Worm (Caenorhabditis elegans): ENCODE measurements around the gene E01G4.5.

Gene E01G4.5

ce11 chrII:13461604-13462375, 10.4 kb upstream of the E01G4.5 start:
- TF ChIP-seq pha-4 (tag; optimal IDR thresholded peaks at IDR 0.05) (no peak), bed-3 (GFP tag; optimal IDR thresholded peaks at IDR 0.05) (no peak), snpc-4 (tag; optimal IDR thresholded peaks at IDR 0.05) (no peak), nhr-76 (tag; optimal IDR thresholded peaks at IDR 0.05) (no peak), lsy-2 (tag; optimal IDR thresholded peaks at IDR 0.05) (no peak), mls-2 (tag; optimal IDR thresholded peaks at IDR 0.05) (no peak), ces-1 (GFP tag; optimal IDR thresholded peaks at IDR 0.05) (no peak), elt-3 (tag; optimal IDR thresholded peaks at IDR 0.05) (peak; percentile 80), ham-2 (GFP tag; optimal IDR thresholded peaks at IDR 0.05) (peak; percentile 61), cnd-1 (tag; optimal IDR thresholded peaks at IDR 0.05) (peak; percentile 15), unc-62 (GFP tag; optimal IDR thresholded peaks at IDR 0.05) (peak; percentile 97), sptf-1 (tag; optimal IDR thresholded peaks at IDR 0.05) (no peak), nhr-237 (tag; optimal IDR thresholded peaks at IDR 0.05) (peak; percentile 12), nhr-2 (tag; optimal IDR thresholded peaks at IDR 0.05) (no peak), ceh-83 (GFP tag; optimal IDR thresholded peaks at IDR 0.05) (no peak), nhr-28 (tag; optimal IDR thresholded peaks at IDR 0.05) (no peak), ceh-43 (GFP tag; optimal IDR thresholded peaks at IDR 0.05) (no peak), elt-1 (tag; optimal IDR thresholded peaks at IDR 0.05; ENCODE audit: borderline replicate concordance, insufficient read depth) (peak; percentile 79), lin-32 (GFP tag; optimal IDR thresholded peaks at IDR 0.05) (no peak), unc-39 (tag; optimal IDR thresholded peaks at IDR 0.05) (no peak), mep-1 (tag; optimal IDR thresholded peaks at IDR 0.05) (no peak), ztf-11 (tag; optimal IDR thresholded peaks at IDR 0.05) (no peak), mab-5 (tag; optimal IDR thresholded peaks at IDR 0.05) (no peak), zip-8 (tag; optimal IDR thresholded peaks at IDR 0.05) (no peak), ceh-39 (tag; optimal IDR thresholded peaks at IDR 0.05) (no peak), drap-1 (GFP tag; optimal IDR thresholded peaks at IDR 0.05) (peak; percentile 20), tbx-8 (GFP tag; optimal IDR thresholded peaks at IDR 0.05) (no peak), nhr-12 (tag; optimal IDR thresholded peaks at IDR 0.05) (no peak), lin-13 (tag; optimal IDR thresholded peaks at IDR 0.05) (no peak), flh-1 (GFP tag; optimal IDR thresholded peaks at IDR 0.05) (no peak), hlh-1 (tag; optimal IDR thresholded peaks at IDR 0.05) (peak; percentile 85), M03D4.4 (tag; optimal IDR thresholded peaks at IDR 0.05) (no peak), sem-2 (GFP tag; optimal IDR thresholded peaks at IDR 0.05) (no peak), unc-120 (tag; optimal IDR thresholded peaks at IDR 0.05; ENCODE audit: poor library complexity, severe bottlenecking) (peak; percentile 89), blmp-1 (tag; optimal IDR thresholded peaks at IDR 0.05) (no peak)

- TF ChIP-seq mab-5 (tag; optimal IDR thresholded peaks at IDR 0.05) (no peak), blmp-1 (tag; optimal IDR thresholded peaks at IDR 0.05) (no peak), nhr-76 (tag; optimal IDR thresholded peaks at IDR 0.05) (no peak), lin-32 (GFP tag; optimal IDR thresholded peaks at IDR 0.05) (no peak), nhr-237 (tag; optimal IDR thresholded peaks at IDR 0.05) (no peak), lsy-2 (tag; optimal IDR thresholded peaks at IDR 0.05) (no peak), tbx-8 (GFP tag; optimal IDR thresholded peaks at IDR 0.05) (no peak), nhr-2 (tag; optimal IDR thresholded peaks at IDR 0.05) (no peak), ces-1 (GFP tag; optimal IDR thresholded peaks at IDR 0.05) (no peak), ceh-43 (GFP tag; optimal IDR thresholded peaks at IDR 0.05) (no peak), nhr-28 (tag; optimal IDR thresholded peaks at IDR 0.05) (no peak), elt-1 (tag; optimal IDR thresholded peaks at IDR 0.05; ENCODE audit: borderline replicate concordance, insufficient read depth) (no peak), mep-1 (tag; optimal IDR thresholded peaks at IDR 0.05) (no peak), ham-2 (GFP tag; optimal IDR thresholded peaks at IDR 0.05) (no peak), sptf-1 (tag; optimal IDR thresholded peaks at IDR 0.05) (no peak), pha-4 (tag; optimal IDR thresholded peaks at IDR 0.05) (no peak), drap-1 (GFP tag; optimal IDR thresholded peaks at IDR 0.05) (no peak), lin-13 (tag; optimal IDR thresholded peaks at IDR 0.05) (no peak), sem-2 (GFP tag; optimal IDR thresholded peaks at IDR 0.05) (no peak), cnd-1 (tag; optimal IDR thresholded peaks at IDR 0.05) (no peak)
Observed at ce11 chrII:13465381-13465838, 6.8 kb upstream of the E01G4.5 start.

- TF ChIP-seq elt-3 (tag; optimal IDR thresholded peaks at IDR 0.05) (no peak), drap-1 (GFP tag; optimal IDR thresholded peaks at IDR 0.05) (no peak), pha-4 (tag; optimal IDR thresholded peaks at IDR 0.05) (no peak), ztf-11 (tag; optimal IDR thresholded peaks at IDR 0.05) (no peak), lin-13 (tag; optimal IDR thresholded peaks at IDR 0.05) (no peak), mab-5 (tag; optimal IDR thresholded peaks at IDR 0.05) (no peak), ceh-43 (GFP tag; optimal IDR thresholded peaks at IDR 0.05) (no peak), nhr-76 (tag; optimal IDR thresholded peaks at IDR 0.05) (no peak), lsy-2 (tag; optimal IDR thresholded peaks at IDR 0.05) (no peak), ceh-83 (GFP tag; optimal IDR thresholded peaks at IDR 0.05) (no peak), hlh-1 (tag; optimal IDR thresholded peaks at IDR 0.05) (no peak), nhr-2 (tag; optimal IDR thresholded peaks at IDR 0.05) (no peak), lin-32 (GFP tag; optimal IDR thresholded peaks at IDR 0.05) (no peak), ceh-39 (tag; optimal IDR thresholded peaks at IDR 0.05) (no peak), mep-1 (tag; optimal IDR thresholded peaks at IDR 0.05) (no peak), sptf-1 (tag; optimal IDR thresholded peaks at IDR 0.05) (no peak)
Observed at ce11 chrII:13467838-13468389, 4.3 kb upstream of the E01G4.5 start.
